Fruit fly (Drosophila melanogaster): ENCODE data around the gene CG11162.
A peak's percentile ranks its signal among the peaks of the same experiment; 100 is the strongest.

DNA sequence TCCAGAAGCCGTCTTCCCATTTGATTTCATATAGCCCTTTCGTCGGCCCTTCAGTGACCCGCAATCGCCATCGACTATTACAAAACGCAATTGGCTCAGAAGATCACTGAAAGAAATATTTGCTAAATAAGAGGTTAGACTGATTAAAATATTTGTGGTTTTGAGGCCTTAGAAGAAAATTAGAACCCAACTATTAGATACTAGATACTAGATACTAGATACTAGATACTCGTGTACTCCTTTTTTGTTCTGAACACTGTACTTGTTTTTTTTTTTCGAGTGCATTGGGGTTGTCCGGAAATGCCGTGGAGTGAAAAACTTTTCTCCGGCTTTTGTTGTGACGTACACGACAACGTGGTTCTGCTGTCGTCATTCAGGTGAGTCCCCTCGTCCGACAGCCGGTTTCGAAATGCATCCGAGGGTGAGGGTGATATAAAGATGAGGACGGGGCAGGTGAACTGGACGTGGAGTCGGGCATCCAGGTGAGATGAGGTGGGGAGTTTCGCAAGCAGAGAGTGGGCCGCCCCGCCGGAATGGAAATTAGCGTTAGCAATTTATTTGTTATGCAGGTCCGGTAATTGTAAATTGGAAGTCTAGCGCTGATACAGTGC lies 46.3 kb upstream of the CG11162 start:
- TF ChIP-seq CG4496 (GFP tag; IDR thresholded peaks at IDR 0.05) (0 out of 3 replicates have a peak, but pooled peaks have one; percentile 36), gl (tag; optimal IDR thresholded peaks at IDR 0.05) (no peak), rn (GFP tag; IDR thresholded peaks at IDR 0.05) (no peak), CG9948 (tag; optimal IDR thresholded peaks at IDR 0.05) (peak; percentile 6), CG12605 (GFP tag; IDR thresholded peaks at IDR 0.05) (0 out of 2 replicates have a peak, but pooled peaks have one; percentile 38), EcR (GFP tag; optimal IDR thresholded peaks at IDR 0.05) (no peak), Snoo (tag; optimal IDR thresholded peaks at IDR 0.05) (peak; percentile 20), CG8159 (tag; optimal IDR thresholded peaks at IDR 0.05) (no peak), CG15710 (tag; optimal IDR thresholded peaks at IDR 0.05) (no peak), Ets98B (GFP tag; IDR thresholded peaks at IDR 0.05) (no peak), Pif1A (GFP tag; optimal IDR thresholded peaks at IDR 0.05) (no peak), CG17806 (tag; optimal IDR thresholded peaks at IDR 0.05) (no peak), fd96Ca (GFP tag; IDR thresholded peaks at IDR 0.05) (no peak), CG13204 (GFP tag; optimal IDR thresholded peaks at IDR 0.05) (no peak)

Data from whole organism, pupa.